Worm (Caenorhabditis elegans): ENCODE measurements around the gene nhr-110.

DNA sequence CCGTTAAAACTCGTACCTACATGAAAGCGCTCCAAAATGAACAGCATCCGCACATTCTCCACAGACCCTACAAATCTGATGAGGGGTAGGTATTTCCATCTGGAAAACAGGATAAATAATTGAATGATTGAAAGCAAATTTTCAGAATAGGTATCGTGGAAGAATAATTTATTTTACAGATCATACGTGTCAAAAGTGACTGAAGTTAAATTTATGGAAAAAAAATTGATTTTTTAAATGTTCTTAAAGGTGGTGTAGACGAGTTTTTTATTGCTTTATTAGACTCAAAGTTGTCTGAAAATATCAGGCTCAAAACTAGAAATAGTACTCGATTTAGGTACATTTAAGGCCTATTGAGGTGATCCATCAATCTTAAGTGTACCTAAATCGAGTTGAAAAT lies 2.5 kb upstream of the nhr-110 start, which contains the start of gene nhr-237:
- TF ChIP-seq ceh-19 (GFP tag; optimal IDR thresholded peaks at IDR 0.05), result no peak
- no peak for TF ChIP-seq ama-1 (optimal IDR thresholded peaks at IDR 0.05)
- no peak for TF ChIP-seq pag-3 (tag; optimal IDR thresholded peaks at IDR 0.05; ENCODE audit: borderline replicate concordance)
- no peak for TF ChIP-seq pqm-1 (tag; optimal IDR thresholded peaks at IDR 0.05)
- TF ChIP-seq nhr-11 (tag; optimal IDR thresholded peaks at IDR 0.05), result no peak
- no peak for TF ChIP-seq elt-2 (tag; optimal IDR thresholded peaks at IDR 0.05)
